Worm (Caenorhabditis elegans) whole organism, mixed stage, embryonic: ENCODE results near the gene mrps-17.

ENCODE experiments used
- M03D4.4 ChIP-seq: sonication (generic microtip); optimal IDR thresholded peaks from 2 replicates; lab custom pipeline; 2017; ENCODE audit warnings: mild to moderate bottlenecking, missing genetic modification characterization, missing compliant biosample characterization
- bed-3 ChIP-seq: fragments of 200-800 bp; sonication (Bioruptor generic); optimal IDR thresholded peaks from 3 replicates; lab custom pipeline; 2018; ENCODE audit warnings: mild to moderate bottlenecking, missing genetic modification characterization, moderate library complexity, missing compliant biosample characterization
- blmp-1 ChIP-seq: fragments of 150-350 bp; optimal IDR thresholded peaks from 2 replicates; lab custom pipeline; 2014; ENCODE audit warnings: missing biosample characterization, missing genetic modification characterization
- ceh-39 ChIP-seq: fragments of 150-350 bp; optimal IDR thresholded peaks from 2 replicates; lab custom pipeline; 2014; ENCODE audit warnings: missing biosample characterization, missing genetic modification characterization
- ceh-43 ChIP-seq: fragments of 200-800 bp; sonication (Bioruptor generic); optimal IDR thresholded peaks from 2 replicates; lab custom pipeline; 2018; ENCODE audit warnings: mild to moderate bottlenecking, missing genetic modification characterization, moderate library complexity, missing compliant biosample characterization
- cnd-1 ChIP-seq: fragments of 200-800 bp; sonication (Bioruptor generic); optimal IDR thresholded peaks from 2 replicates; lab custom pipeline; 2018; ENCODE audit warnings: mild to moderate bottlenecking, missing genetic modification characterization, missing compliant biosample characterization
- drap-1 ChIP-seq: fragments of 200-800 bp; sonication (Bioruptor generic); optimal IDR thresholded peaks from 3 replicates; lab custom pipeline; 2018; ENCODE audit warnings: mild to moderate bottlenecking, missing genetic modification characterization, missing compliant biosample characterization
- elt-1 ChIP-seq: sonication (generic microtip); optimal IDR thresholded peaks from 2 replicates; lab custom pipeline; 2017; ENCODE audit warnings: missing genetic modification characterization, mild to moderate bottlenecking, missing compliant biosample characterization, antibody characterized with exemption, moderate library complexity, borderline replicate concordance; ENCODE audit not compliant: insufficient read depth
- elt-3 ChIP-seq: fragments of 150-350 bp; optimal IDR thresholded peaks from 2 replicates; lab custom pipeline; 2014; ENCODE audit warnings: missing biosample characterization, missing genetic modification characterization
- flh-1 ChIP-seq: fragments of 200-800 bp; sonication (Bioruptor generic); optimal IDR thresholded peaks from 2 replicates; lab custom pipeline; 2018; ENCODE audit warnings: mild to moderate bottlenecking, missing genetic modification characterization, moderate library complexity, missing compliant biosample characterization
- ham-2 ChIP-seq: fragments of 200-800 bp; sonication (Bioruptor generic); optimal IDR thresholded peaks from 2 replicates; lab custom pipeline; 2018; ENCODE audit warnings: mild to moderate bottlenecking, missing genetic modification characterization, missing compliant biosample characterization
- hlh-1 ChIP-seq: fragments of 150-350 bp; optimal IDR thresholded peaks from 2 replicates; lab custom pipeline; 2014; ENCODE audit warnings: missing biosample characterization, missing genetic modification reagents, missing genetic modification characterization
- lin-13 ChIP-seq: fragments of 150-350 bp; optimal IDR thresholded peaks from 2 replicates; lab custom pipeline; 2014; ENCODE audit warnings: missing biosample characterization, missing genetic modification characterization
- lin-32 ChIP-seq: fragments of 200-800 bp; sonication (Bioruptor generic); optimal IDR thresholded peaks from 2 replicates; lab custom pipeline; 2018; ENCODE audit warnings: mild to moderate bottlenecking, missing genetic modification characterization, missing compliant biosample characterization
- mab-5 ChIP-seq: fragments of 150-350 bp; optimal IDR thresholded peaks from 2 replicates; lab custom pipeline; 2014; ENCODE audit warnings: missing biosample characterization, missing genetic modification characterization
- mep-1 ChIP-seq: fragments of 150-350 bp; optimal IDR thresholded peaks from 2 replicates; lab custom pipeline; 2017; ENCODE audit warnings: missing biosample characterization, missing genetic modification reagents, missing genetic modification characterization, inconsistent platforms
- mls-2 ChIP-seq: sonication (generic microtip); optimal IDR thresholded peaks from 2 replicates; lab custom pipeline; 2016; ENCODE audit warnings: mild to moderate bottlenecking, missing genetic modification characterization, moderate library complexity, missing compliant biosample characterization
- nhr-12 ChIP-seq: fragments of 150-350 bp; optimal IDR thresholded peaks from 2 replicates; lab custom pipeline; 2014; ENCODE audit warnings: missing biosample characterization, missing genetic modification characterization
- nhr-2 ChIP-seq: fragments of 150-350 bp; optimal IDR thresholded peaks from 2 replicates; lab custom pipeline; 2014; ENCODE audit warnings: missing biosample characterization, missing genetic modification characterization
- nhr-28 ChIP-seq: fragments of 150-350 bp; optimal IDR thresholded peaks from 2 replicates; lab custom pipeline; 2014; ENCODE audit warnings: missing biosample characterization, missing genetic modification characterization
- pha-4 ChIP-seq: fragments of 150-350 bp; optimal IDR thresholded peaks from 2 replicates; lab custom pipeline; 2018; ENCODE audit warnings: missing biosample characterization, missing genetic modification reagents, missing genetic modification characterization
- sem-2 ChIP-seq: fragments of 200-800 bp; sonication (Bioruptor generic); optimal IDR thresholded peaks from 2 replicates; lab custom pipeline; 2018; ENCODE audit warnings: mild to moderate bottlenecking, missing genetic modification characterization, missing compliant biosample characterization
- snpc-4 ChIP-seq: fragments of 150-350 bp; optimal IDR thresholded peaks from 2 replicates; lab custom pipeline; 2014; ENCODE audit warnings: missing biosample characterization, missing genetic modification characterization
- sptf-1 ChIP-seq: sonication (generic microtip); optimal IDR thresholded peaks from 2 replicates; lab custom pipeline; 2017; ENCODE audit warnings: mild to moderate bottlenecking, missing genetic modification characterization, moderate library complexity, missing compliant biosample characterization
- tbx-8 ChIP-seq: fragments of 200-800 bp; sonication (Bioruptor generic); optimal IDR thresholded peaks from 2 replicates; lab custom pipeline; 2018; ENCODE audit warnings: mild to moderate bottlenecking, missing genetic modification characterization, moderate library complexity, missing compliant biosample characterization
- unc-120 ChIP-seq: sonication (generic microtip); optimal IDR thresholded peaks from 2 replicates; lab custom pipeline; 2017; ENCODE audit warnings: missing genetic modification characterization, missing compliant biosample characterization; ENCODE audit not compliant: poor library complexity, severe bottlenecking
- unc-39 ChIP-seq: fragments of 150-350 bp; optimal IDR thresholded peaks from 2 replicates; lab custom pipeline; 2014; ENCODE audit warnings: missing biosample characterization, missing genetic modification characterization
- unc-62 ChIP-seq: fragments of 150-350 bp; optimal IDR thresholded peaks from 2 replicates; lab custom pipeline; 2014; ENCODE audit warnings: missing biosample characterization, missing genetic modification reagents, missing genetic modification characterization

mrps-17 gene

ce11 chrIII:6420201-6420600, 11.4 kb downstream of the mrps-17 start:
- TF ChIP-seq mep-1 (tag; lab: Kevin White, UChicago): no peak
- TF ChIP-seq sptf-1 (tag; lab: Kevin White, UChicago): no peak
- no peak for TF ChIP-seq sem-2
- TF ChIP-seq hlh-1: peak; percentile 10
- no peak for TF ChIP-seq bed-3 (GFP tag; lab: Kevin White, UChicago)
- no peak for TF ChIP-seq blmp-1 (tag; lab: Kevin White, UChicago)
- no peak for TF ChIP-seq elt-1
- no peak for TF ChIP-seq tbx-8
- TF ChIP-seq, all 35 proteins: peak for 1

- TF ChIP-seq tbx-8: no peak
Measured at ce11 chrIII:6419409-6419944, 12.1 kb downstream of the mrps-17 start, which contains the start of gene atgl-1. TSS of gene atgl-1 (minus strand) at chrIII:6419459.

- no peak for TF ChIP-seq ham-2 (GFP tag; lab: Kevin White, UChicago)
- TF ChIP-seq snpc-4 (tag; lab: Kevin White, UChicago): no peak
- TF ChIP-seq blmp-1 (tag; lab: Kevin White, UChicago): no peak
Measured at ce11 chrIII:6418254-6418653, 13.3 kb downstream of the mrps-17 start.

- TF ChIP-seq cnd-1 (tag; lab: Kevin White, UChicago): no peak
- TF ChIP-seq sem-2: no peak
- no peak for TF ChIP-seq drap-1 (GFP tag; lab: Kevin White, UChicago)
- no peak for TF ChIP-seq lin-32 (GFP tag; lab: Kevin White, UChicago)
- no peak for TF ChIP-seq pha-4 (tag; lab: Kevin White, UChicago)
- no peak for TF ChIP-seq nhr-12
- TF ChIP-seq tbx-8: no peak
- TF ChIP-seq bed-3 (GFP tag; lab: Kevin White, UChicago): no peak
- TF ChIP-seq unc-62 (GFP tag; lab: Kevin White, UChicago): no peak
- no peak for TF ChIP-seq lin-13 (tag; lab: Kevin White, UChicago)
Measured at ce11 chrIII:6415306-6415973, 16.2 kb downstream of the mrps-17 start, which contains the start of gene nas-4. TSS of gene nas-4 (minus strand) at chrIII:6415656.

- TF ChIP-seq elt-1: no peak
Measured at ce11 chrIII:6411914-6412313, 19.7 kb downstream of the mrps-17 start, which contains the start of gene C05D11.5. TSS of gene C05D11.5 (minus strand) at chrIII:6412014.

- TF ChIP-seq flh-1 (GFP tag; lab: Kevin White, UChicago): no peak
- TF ChIP-seq pha-4 (tag; lab: Kevin White, UChicago): no peak
- TF ChIP-seq unc-120: no peak
- TF ChIP-seq ceh-39 (tag; lab: Kevin White, UChicago): no peak
- no peak for TF ChIP-seq cnd-1 (tag; lab: Kevin White, UChicago)
- TF ChIP-seq lin-32 (GFP tag; lab: Kevin White, UChicago): no peak
- TF ChIP-seq unc-39: no peak
- TF ChIP-seq elt-3 (tag; lab: Kevin White, UChicago): no peak
Measured at ce11 chrIII:6411430-6411829, 20.2 kb downstream of the mrps-17 start.

- no peak for TF ChIP-seq tbx-8
- no peak for TF ChIP-seq mls-2 (tag; lab: Kevin White, UChicago)
- no peak for TF ChIP-seq elt-3 (tag; lab: Kevin White, UChicago)
- TF ChIP-seq bed-3 (GFP tag; lab: Kevin White, UChicago): no peak
- TF ChIP-seq unc-120: no peak
- no peak for TF ChIP-seq mab-5 (tag; lab: Kevin White, UChicago)
- no peak for TF ChIP-seq lin-32 (GFP tag; lab: Kevin White, UChicago)
- TF ChIP-seq ceh-43 (GFP tag; lab: Kevin White, UChicago): no peak
- no peak for TF ChIP-seq nhr-28 (tag; lab: Kevin White, UChicago)
- TF ChIP-seq snpc-4 (tag; lab: Kevin White, UChicago): no peak
- TF ChIP-seq blmp-1 (tag; lab: Kevin White, UChicago): no peak
- TF ChIP-seq sem-2: no peak
- TF ChIP-seq pha-4 (tag; lab: Kevin White, UChicago): no peak
- no peak for TF ChIP-seq nhr-2
- no peak for TF ChIP-seq M03D4.4
Measured at ce11 chrIII:6406829-6407228, 24.8 kb downstream of the mrps-17 start, which contains the start of gene let-756. TSS of gene let-756 (plus strand) at chrIII:6407129.
